Fruit fly (Drosophila melanogaster): ENCODE measurements around the gene CG5235.

- TF ChIP-seq usp (GFP tag; optimal IDR thresholded peaks at IDR 0.05) (no peak), CG8478 (optimal IDR thresholded peaks at IDR 0.05) (no peak), pan (optimal IDR thresholded peaks at IDR 0.05) (no peak), psq (optimal IDR thresholded peaks at IDR 0.05) (no peak)
Observed at dm6 chr3L:16100059-16100458, 9.9 kb upstream of the CG5235 start, which contains the start of gene IleRS-m.

All from whole organism.